Worm (Caenorhabditis elegans): ENCODE measurements around the gene srx-1.

DNA sequence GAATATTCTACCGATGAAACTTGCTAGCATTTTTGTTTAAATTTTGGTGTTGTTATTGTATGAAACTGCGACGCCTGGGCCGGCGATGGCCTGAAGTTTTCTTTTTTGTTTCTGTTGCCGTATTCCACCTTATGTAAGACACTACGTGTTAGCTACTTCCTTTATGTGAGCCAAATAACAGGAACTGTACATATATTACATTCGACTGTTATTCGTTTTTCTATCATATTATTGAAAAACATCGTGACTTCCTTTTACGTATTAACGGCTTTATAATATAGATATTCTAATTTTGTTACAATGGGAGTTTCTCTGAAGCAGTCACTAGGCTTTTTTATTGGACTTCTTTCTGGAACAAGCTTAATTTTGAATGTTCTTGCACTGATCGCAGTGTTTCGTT is 1.8 kb downstream of the srx-1 start, which contains the start of gene srx-3:
- TF ChIP-seq F22D6.2 (tag; optimal IDR thresholded peaks at IDR 0.05) (no peak), ceh-100 (GFP tag; IDR thresholded peaks at IDR 0.05) (no peak)

Measured in whole organism, young adult.